Worm (Caenorhabditis elegans) whole organism, mixed stage, embryonic: Measurements from ENCODE around the gene Y39B6A.7.

ENCODE experiments used
- M03D4.4 ChIP-seq: sonication (generic microtip); optimal IDR thresholded peaks from 2 replicates; lab custom pipeline; 2017; ENCODE audit warnings: mild to moderate bottlenecking, missing genetic modification characterization, missing compliant biosample characterization
- bed-3 ChIP-seq: fragments of 200-800 bp; sonication (Bioruptor generic); optimal IDR thresholded peaks from 3 replicates; lab custom pipeline; 2018; ENCODE audit warnings: mild to moderate bottlenecking, missing genetic modification characterization, moderate library complexity, missing compliant biosample characterization
- blmp-1 ChIP-seq: fragments of 150-350 bp; optimal IDR thresholded peaks from 2 replicates; lab custom pipeline; 2014; ENCODE audit warnings: missing biosample characterization, missing genetic modification characterization
- ceh-39 ChIP-seq: fragments of 150-350 bp; optimal IDR thresholded peaks from 2 replicates; lab custom pipeline; 2014; ENCODE audit warnings: missing biosample characterization, missing genetic modification characterization
- ceh-83 ChIP-seq: fragments of 200-800 bp; sonication (Bioruptor generic); optimal IDR thresholded peaks from 2 replicates; lab custom pipeline; 2018; ENCODE audit warnings: mild to moderate bottlenecking, missing genetic modification characterization, missing compliant biosample characterization
- ces-1 ChIP-seq: fragments of 150-350 bp; optimal IDR thresholded peaks from 2 replicates; lab custom pipeline; 2014; ENCODE audit warnings: missing biosample characterization, missing genetic modification reagents, missing genetic modification characterization
- cnd-1 ChIP-seq: fragments of 200-800 bp; sonication (Bioruptor generic); optimal IDR thresholded peaks from 2 replicates; lab custom pipeline; 2018; ENCODE audit warnings: mild to moderate bottlenecking, missing genetic modification characterization, missing compliant biosample characterization
- drap-1 ChIP-seq: fragments of 200-800 bp; sonication (Bioruptor generic); optimal IDR thresholded peaks from 3 replicates; lab custom pipeline; 2018; ENCODE audit warnings: mild to moderate bottlenecking, missing genetic modification characterization, missing compliant biosample characterization
- elt-1 ChIP-seq: sonication (generic microtip); optimal IDR thresholded peaks from 2 replicates; lab custom pipeline; 2017; ENCODE audit warnings: missing genetic modification characterization, mild to moderate bottlenecking, missing compliant biosample characterization, antibody characterized with exemption, moderate library complexity, borderline replicate concordance; ENCODE audit not compliant: insufficient read depth
- elt-3 ChIP-seq: fragments of 150-350 bp; optimal IDR thresholded peaks from 2 replicates; lab custom pipeline; 2014; ENCODE audit warnings: missing biosample characterization, missing genetic modification characterization
- flh-1 ChIP-seq: fragments of 200-800 bp; sonication (Bioruptor generic); optimal IDR thresholded peaks from 2 replicates; lab custom pipeline; 2018; ENCODE audit warnings: mild to moderate bottlenecking, missing genetic modification characterization, moderate library complexity, missing compliant biosample characterization
- ham-2 ChIP-seq: fragments of 200-800 bp; sonication (Bioruptor generic); optimal IDR thresholded peaks from 2 replicates; lab custom pipeline; 2018; ENCODE audit warnings: mild to moderate bottlenecking, missing genetic modification characterization, missing compliant biosample characterization
- hlh-1 ChIP-seq: fragments of 150-350 bp; optimal IDR thresholded peaks from 2 replicates; lab custom pipeline; 2014; ENCODE audit warnings: missing biosample characterization, missing genetic modification reagents, missing genetic modification characterization
- lin-13 ChIP-seq: fragments of 150-350 bp; optimal IDR thresholded peaks from 2 replicates; lab custom pipeline; 2014; ENCODE audit warnings: missing biosample characterization, missing genetic modification characterization
- lin-32 ChIP-seq: fragments of 200-800 bp; sonication (Bioruptor generic); optimal IDR thresholded peaks from 2 replicates; lab custom pipeline; 2018; ENCODE audit warnings: mild to moderate bottlenecking, missing genetic modification characterization, missing compliant biosample characterization
- lsy-2 ChIP-seq: fragments of 150-350 bp; optimal IDR thresholded peaks from 2 replicates; lab custom pipeline; 2014; ENCODE audit warnings: missing biosample characterization, missing genetic modification characterization
- mab-5 ChIP-seq: fragments of 150-350 bp; optimal IDR thresholded peaks from 2 replicates; lab custom pipeline; 2014; ENCODE audit warnings: missing biosample characterization, missing genetic modification characterization
- mep-1 ChIP-seq: fragments of 150-350 bp; optimal IDR thresholded peaks from 2 replicates; lab custom pipeline; 2017; ENCODE audit warnings: missing biosample characterization, missing genetic modification reagents, missing genetic modification characterization, inconsistent platforms
- mls-2 ChIP-seq: sonication (generic microtip); optimal IDR thresholded peaks from 2 replicates; lab custom pipeline; 2016; ENCODE audit warnings: mild to moderate bottlenecking, missing genetic modification characterization, moderate library complexity, missing compliant biosample characterization
- nhr-237 ChIP-seq: fragments of 150-350 bp; optimal IDR thresholded peaks from 2 replicates; lab custom pipeline; 2014; ENCODE audit warnings: missing biosample characterization, missing genetic modification characterization
- nhr-28 ChIP-seq: fragments of 150-350 bp; optimal IDR thresholded peaks from 2 replicates; lab custom pipeline; 2014; ENCODE audit warnings: missing biosample characterization, missing genetic modification characterization
- nhr-76 ChIP-seq: sonication (generic microtip); optimal IDR thresholded peaks from 2 replicates; lab custom pipeline; 2017; ENCODE audit warnings: missing biosample characterization, missing genetic modification characterization
- pha-4 ChIP-seq: fragments of 150-350 bp; optimal IDR thresholded peaks from 2 replicates; lab custom pipeline; 2018; ENCODE audit warnings: missing biosample characterization, missing genetic modification reagents, missing genetic modification characterization
- sem-2 ChIP-seq: fragments of 200-800 bp; sonication (Bioruptor generic); optimal IDR thresholded peaks from 2 replicates; lab custom pipeline; 2018; ENCODE audit warnings: mild to moderate bottlenecking, missing genetic modification characterization, missing compliant biosample characterization
- snpc-4 ChIP-seq: fragments of 150-350 bp; optimal IDR thresholded peaks from 2 replicates; lab custom pipeline; 2014; ENCODE audit warnings: missing biosample characterization, missing genetic modification characterization
- sptf-1 ChIP-seq: sonication (generic microtip); optimal IDR thresholded peaks from 2 replicates; lab custom pipeline; 2017; ENCODE audit warnings: mild to moderate bottlenecking, missing genetic modification characterization, moderate library complexity, missing compliant biosample characterization
- unc-120 ChIP-seq: sonication (generic microtip); optimal IDR thresholded peaks from 2 replicates; lab custom pipeline; 2017; ENCODE audit warnings: missing genetic modification characterization, missing compliant biosample characterization; ENCODE audit not compliant: poor library complexity, severe bottlenecking
- unc-39 ChIP-seq: fragments of 150-350 bp; optimal IDR thresholded peaks from 2 replicates; lab custom pipeline; 2014; ENCODE audit warnings: missing biosample characterization, missing genetic modification characterization
- unc-62 ChIP-seq: fragments of 150-350 bp; optimal IDR thresholded peaks from 2 replicates; lab custom pipeline; 2014; ENCODE audit warnings: missing biosample characterization, missing genetic modification reagents, missing genetic modification characterization
- zip-8 ChIP-seq: fragments of 150-350 bp; optimal IDR thresholded peaks from 2 replicates; lab custom pipeline; 2014; ENCODE audit warnings: missing biosample characterization, missing genetic modification characterization
- ztf-11 ChIP-seq: fragments of 150-350 bp; optimal IDR thresholded peaks from 2 replicates; lab custom pipeline; 2014; ENCODE audit warnings: missing biosample characterization, missing genetic modification characterization

Y39B6A.7 gene

ce11 chrV:19149057-19149456 lies at the start of gene Y39B6A.7:
Gene Y39B6A.7 (minus strand): TSS chrV:19149157.
- no peak for TF ChIP-seq lin-32 (GFP tag; lab: Kevin White, UChicago)
- TF ChIP-seq snpc-4, result no peak
- TF ChIP-seq lin-13 (tag; lab: Kevin White, UChicago), result no peak
- TF ChIP-seq, all 35 proteins: peak for 0

- TF ChIP-seq M03D4.4 (tag; lab: Kevin White, UChicago) (no peak), flh-1 (GFP tag; lab: Kevin White, UChicago) (no peak), ham-2 (no peak), mls-2 (tag; lab: Kevin White, UChicago) (no peak), ceh-39 (tag; lab: Kevin White, UChicago) (no peak), pha-4 (no peak), drap-1 (GFP tag; lab: Kevin White, UChicago) (no peak), lsy-2 (tag; lab: Kevin White, UChicago) (peak; percentile 13), lin-13 (tag; lab: Kevin White, UChicago) (no peak), elt-3 (tag; lab: Kevin White, UChicago) (no peak), blmp-1 (tag; lab: Kevin White, UChicago) (no peak), nhr-28 (tag; lab: Kevin White, UChicago) (no peak), unc-39 (tag; lab: Kevin White, UChicago) (no peak), bed-3 (GFP tag; lab: Kevin White, UChicago) (no peak), nhr-76 (no peak), sptf-1 (tag; lab: Kevin White, UChicago) (peak; percentile 13), unc-120 (tag; lab: Kevin White, UChicago) (no peak), lin-32 (GFP tag; lab: Kevin White, UChicago) (no peak), ceh-83 (GFP tag; lab: Kevin White, UChicago) (no peak), zip-8 (tag; lab: Kevin White, UChicago) (no peak), nhr-237 (tag; lab: Kevin White, UChicago) (peak; percentile 57), elt-1 (no peak), cnd-1 (tag; lab: Kevin White, UChicago) (no peak), unc-62 (GFP tag; lab: Kevin White, UChicago) (no peak), ztf-11 (tag; lab: Kevin White, UChicago) (no peak), snpc-4 (no peak), mep-1 (tag; lab: Kevin White, UChicago) (peak; percentile 20), sem-2 (GFP tag; lab: Kevin White, UChicago) (no peak), mab-5 (tag; lab: Kevin White, UChicago) (no peak), ces-1 (GFP tag; lab: Kevin White, UChicago) (peak; percentile 20)
Observed at ce11 chrV:19189963-19190597, 41.1 kb upstream of the Y39B6A.7 start, which contains the start of the genes Y39B6A.3 and pph-5. Gene Y39B6A.3 (minus strand): TSS chrV:19190013. Gene pph-5 (plus strand): TSS chrV:19190547.

- no peak for TF ChIP-seq blmp-1 (tag; lab: Kevin White, UChicago)
- no peak for TF ChIP-seq ces-1 (GFP tag; lab: Kevin White, UChicago)
- no peak for TF ChIP-seq bed-3 (GFP tag; lab: Kevin White, UChicago)
- TF ChIP-seq lsy-2 (tag; lab: Kevin White, UChicago), result peak; percentile 45
- TF ChIP-seq ceh-39 (tag; lab: Kevin White, UChicago), result no peak
- TF ChIP-seq sptf-1 (tag; lab: Kevin White, UChicago), result no peak
- no peak for TF ChIP-seq flh-1 (GFP tag; lab: Kevin White, UChicago)
- no peak for TF ChIP-seq elt-1
- no peak for TF ChIP-seq zip-8 (tag; lab: Kevin White, UChicago)
- TF ChIP-seq drap-1 (GFP tag; lab: Kevin White, UChicago), result no peak
- TF ChIP-seq sem-2 (GFP tag; lab: Kevin White, UChicago), result no peak
- peak; percentile 83 for TF ChIP-seq unc-62 (GFP tag; lab: Kevin White, UChicago)
- TF ChIP-seq nhr-237 (tag; lab: Kevin White, UChicago), result no peak
- peak; percentile 38 for TF ChIP-seq hlh-1 (tag; lab: Kevin White, UChicago)
- TF ChIP-seq ham-2, result no peak
- TF ChIP-seq mls-2 (tag; lab: Kevin White, UChicago), result no peak
Observed at ce11 chrV:19181684-19182083, 32.7 kb upstream of the Y39B6A.7 start.

- TF ChIP-seq ces-1 (GFP tag; lab: Kevin White, UChicago) (peak; percentile 70), hlh-1 (tag; lab: Kevin White, UChicago) (no peak)
Observed at ce11 chrV:19178896-19179295, 29.9 kb upstream of the Y39B6A.7 start.
